Worm (Caenorhabditis elegans): ENCODE measurements around the gene T24C12.3.

Gene T24C12.3

ce11 chrX:2210751-2211150, 7.1 kb upstream of the T24C12.3 start, which contains the start of gene peb-1:
TSS of gene peb-1 (plus strand) at chrX:2211051.
- TF ChIP-seq cog-1 (tag; optimal IDR thresholded peaks at IDR 0.05) (no peak), med-1 (GFP tag; optimal IDR thresholded peaks at IDR 0.05; ENCODE audit: insufficient read depth) (no peak), tab-1 (GFP tag; IDR thresholded peaks at IDR 0.05) (no peak), ztf-23 (GFP tag; IDR thresholded peaks at IDR 0.05) (no peak), ztf-29 (GFP tag; IDR thresholded peaks at IDR 0.05) (no peak), ref-1 (GFP tag; conservative IDR thresholded peaks at IDR 0.05) (no peak), klf-2 (GFP tag; conservative IDR thresholded peaks at IDR 0.05) (no peak), flt-1 (GFP tag; IDR thresholded peaks at IDR 0.05) (no peak)

- no peak for TF ChIP-seq flt-1 (GFP tag; IDR thresholded peaks at IDR 0.05)
- no peak for TF ChIP-seq tab-1 (GFP tag; IDR thresholded peaks at IDR 0.05)
- no peak for TF ChIP-seq klf-2 (GFP tag; conservative IDR thresholded peaks at IDR 0.05)
- no peak for TF ChIP-seq ztf-23 (GFP tag; IDR thresholded peaks at IDR 0.05)
Measured at ce11 chrX:2210164-2210563, 6.5 kb upstream of the T24C12.3 start.

- TF ChIP-seq cog-1 (tag; optimal IDR thresholded peaks at IDR 0.05) (no peak), tab-1 (GFP tag; IDR thresholded peaks at IDR 0.05) (no peak), ref-1 (GFP tag; conservative IDR thresholded peaks at IDR 0.05) (no peak), klf-2 (GFP tag; conservative IDR thresholded peaks at IDR 0.05) (no peak), med-1 (GFP tag; optimal IDR thresholded peaks at IDR 0.05; ENCODE audit: insufficient read depth) (no peak), T22C8.4 (GFP tag; IDR thresholded peaks at IDR 0.05) (no peak), flt-1 (GFP tag; IDR thresholded peaks at IDR 0.05) (no peak), ztf-29 (GFP tag; IDR thresholded peaks at IDR 0.05) (no peak), ztf-23 (GFP tag; IDR thresholded peaks at IDR 0.05) (no peak)
Measured at ce11 chrX:2208391-2208790, 4.7 kb upstream of the T24C12.3 start.

ce11 chrX:2204963-2205362, 1.3 kb upstream of the T24C12.3 start, which contains the start of gene T24C12.4:
TSS of gene T24C12.4 (minus strand) at chrX:2205063.
- TF ChIP-seq ref-1 (GFP tag; conservative IDR thresholded peaks at IDR 0.05) (no peak), T22C8.4 (GFP tag; IDR thresholded peaks at IDR 0.05) (no peak), ztf-29 (GFP tag; IDR thresholded peaks at IDR 0.05) (no peak), flt-1 (GFP tag; IDR thresholded peaks at IDR 0.05) (no peak), klf-2 (GFP tag; conservative IDR thresholded peaks at IDR 0.05) (no peak), ztf-23 (GFP tag; IDR thresholded peaks at IDR 0.05) (no peak), med-1 (GFP tag; optimal IDR thresholded peaks at IDR 0.05; ENCODE audit: insufficient read depth) (no peak), cog-1 (tag; optimal IDR thresholded peaks at IDR 0.05) (no peak), tab-1 (GFP tag; IDR thresholded peaks at IDR 0.05) (no peak)

ce11 chrX:2199140-2199539, 4.6 kb downstream of the T24C12.3 start, which contains the start of gene T24C12.1:
TSS of gene T24C12.1 (plus strand) at chrX:2199440.
- TF ChIP-seq cog-1 (tag; optimal IDR thresholded peaks at IDR 0.05) (no peak), T22C8.4 (GFP tag; IDR thresholded peaks at IDR 0.05) (no peak)

ce11 chrX:2197444-2197843, 6.2 kb downstream of the T24C12.3 start:
- TF ChIP-seq ztf-29 (GFP tag; IDR thresholded peaks at IDR 0.05) (no peak), med-1 (GFP tag; optimal IDR thresholded peaks at IDR 0.05; ENCODE audit: insufficient read depth) (no peak), tab-1 (GFP tag; IDR thresholded peaks at IDR 0.05) (no peak), flt-1 (GFP tag; IDR thresholded peaks at IDR 0.05) (no peak), cog-1 (tag; optimal IDR thresholded peaks at IDR 0.05) (no peak), ref-1 (GFP tag; conservative IDR thresholded peaks at IDR 0.05) (no peak), T22C8.4 (GFP tag; IDR thresholded peaks at IDR 0.05) (no peak), ztf-23 (GFP tag; IDR thresholded peaks at IDR 0.05) (no peak), klf-2 (GFP tag; conservative IDR thresholded peaks at IDR 0.05) (no peak)

ce11 chrX:2191925-2192554, 11.7 kb downstream of the T24C12.3 start, which contains the start of gene gap-1:
TSS of gene gap-1 (plus strand) at chrX:2192504.
- TF ChIP-seq ztf-23 (GFP tag; IDR thresholded peaks at IDR 0.05) (no peak), ztf-29 (GFP tag; IDR thresholded peaks at IDR 0.05) (no peak), tab-1 (GFP tag; IDR thresholded peaks at IDR 0.05) (no peak), cog-1 (tag; optimal IDR thresholded peaks at IDR 0.05) (no peak), ref-1 (GFP tag; conservative IDR thresholded peaks at IDR 0.05) (no peak), flt-1 (GFP tag; IDR thresholded peaks at IDR 0.05) (no peak), klf-2 (GFP tag; conservative IDR thresholded peaks at IDR 0.05) (no peak), T22C8.4 (GFP tag; IDR thresholded peaks at IDR 0.05) (no peak), med-1 (GFP tag; optimal IDR thresholded peaks at IDR 0.05; ENCODE audit: insufficient read depth) (no peak)

ce11 chrX:2190740-2191139, 13.0 kb downstream of the T24C12.3 start:
- TF ChIP-seq tab-1 (GFP tag; IDR thresholded peaks at IDR 0.05) (no peak), ztf-23 (GFP tag; IDR thresholded peaks at IDR 0.05) (no peak), T22C8.4 (GFP tag; IDR thresholded peaks at IDR 0.05) (no peak), med-1 (GFP tag; optimal IDR thresholded peaks at IDR 0.05; ENCODE audit: insufficient read depth) (no peak), ztf-29 (GFP tag; IDR thresholded peaks at IDR 0.05) (no peak), flt-1 (GFP tag; IDR thresholded peaks at IDR 0.05) (no peak), ref-1 (GFP tag; conservative IDR thresholded peaks at IDR 0.05) (no peak), cog-1 (tag; optimal IDR thresholded peaks at IDR 0.05) (no peak)

ce11 chrX:2188885-2189284, 14.8 kb downstream of the T24C12.3 start:
- no peak for TF ChIP-seq flt-1 (GFP tag; IDR thresholded peaks at IDR 0.05)
- TF ChIP-seq T22C8.4 (GFP tag; IDR thresholded peaks at IDR 0.05), result no peak
- no peak for TF ChIP-seq ztf-29 (GFP tag; IDR thresholded peaks at IDR 0.05)
- no peak for TF ChIP-seq cog-1 (tag; optimal IDR thresholded peaks at IDR 0.05)
- no peak for TF ChIP-seq ref-1 (GFP tag; conservative IDR thresholded peaks at IDR 0.05)
- no peak for TF ChIP-seq klf-2 (GFP tag; conservative IDR thresholded peaks at IDR 0.05)
- no peak for TF ChIP-seq ztf-23 (GFP tag; IDR thresholded peaks at IDR 0.05)
- no peak for TF ChIP-seq tab-1 (GFP tag; IDR thresholded peaks at IDR 0.05)
- no peak for TF ChIP-seq med-1 (GFP tag; optimal IDR thresholded peaks at IDR 0.05; ENCODE audit: insufficient read depth)

- TF ChIP-seq ref-1 (GFP tag; conservative IDR thresholded peaks at IDR 0.05) (no peak), klf-2 (GFP tag; conservative IDR thresholded peaks at IDR 0.05) (no peak), med-1 (GFP tag; optimal IDR thresholded peaks at IDR 0.05; ENCODE audit: insufficient read depth) (no peak), ztf-29 (GFP tag; IDR thresholded peaks at IDR 0.05) (no peak), tab-1 (GFP tag; IDR thresholded peaks at IDR 0.05) (no peak)
Measured at ce11 chrX:2180588-2180987, 23.1 kb downstream of the T24C12.3 start, which contains the start of gene F48B9.1. TSS of gene F48B9.1 (plus strand) at chrX:2180888.

Data from whole organism, midembryonic.